Worm (Caenorhabditis elegans): ENCODE data around the gene F17C8.9.

DNA sequence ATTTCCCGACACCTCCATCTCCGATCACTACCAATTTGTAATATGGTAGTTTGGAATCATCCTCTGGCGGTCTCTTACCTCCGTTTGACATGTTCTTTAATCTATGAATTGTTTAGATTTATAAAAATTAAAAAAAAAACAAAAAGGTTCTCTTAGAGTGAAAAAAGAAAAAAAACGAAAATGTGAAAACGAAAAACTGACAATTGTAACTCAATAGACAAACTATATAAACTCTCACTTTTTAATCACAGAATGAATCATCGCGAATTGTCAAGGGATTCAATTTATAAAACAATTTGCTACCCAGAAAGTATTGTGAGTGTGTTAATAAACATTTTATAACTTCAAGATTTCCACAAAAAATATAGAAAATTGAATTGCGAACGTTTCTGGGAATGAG, 5.8 kb downstream of the F17C8.9 start, which contains the start of gene ras-2:
- TF ChIP-seq ama-1 (optimal IDR thresholded peaks at IDR 0.05): no peak
- TF ChIP-seq sea-1 (GFP tag; conservative IDR thresholded peaks at IDR 0.05): no peak
- no peak for TF ChIP-seq scrt-1 (GFP tag; IDR thresholded peaks at IDR 0.05)
- no peak for TF ChIP-seq hmbx-1 (tag; optimal IDR thresholded peaks at IDR 0.05)
- no peak for TF ChIP-seq tbx-11 (GFP tag; IDR thresholded peaks at IDR 0.05)
- TF ChIP-seq ets-7 (tag; optimal IDR thresholded peaks at IDR 0.05): no peak
- no peak for TF ChIP-seq ceh-13 (GFP tag; optimal IDR thresholded peaks at IDR 0.05)
- TF ChIP-seq flt-1 (GFP tag; IDR thresholded peaks at IDR 0.05): no peak
- no peak for TF ChIP-seq aly-1 (tag; optimal IDR thresholded peaks at IDR 0.05)
- TF ChIP-seq tbx-37 (GFP tag; conservative IDR thresholded peaks at IDR 0.05): no peak
- no peak for TF ChIP-seq ceh-36 (tag; optimal IDR thresholded peaks at IDR 0.05)
- TF ChIP-seq hnd-1 (tag; optimal IDR thresholded peaks at IDR 0.05): no peak
- TF ChIP-seq tra-4 (tag; optimal IDR thresholded peaks at IDR 0.05): no peak
- TF ChIP-seq B0310.2 (tag; optimal IDR thresholded peaks at IDR 0.05): no peak
